Worm (Caenorhabditis elegans) whole organism, L1 larva: ENCODE measurements around the gene str-140.

ENCODE experiments used
- C16A3.4 ChIP-seq: fragments of 150-350 bp; optimal IDR thresholded peaks from 2 replicates; lab custom pipeline; 2014; ENCODE audit warnings: missing biosample characterization, missing genetic modification characterization
- ama-1 ChIP-seq: fragments of 150-350 bp; optimal IDR thresholded peaks from 2 replicates; lab custom pipeline; 2014
- blmp-1 ChIP-seq: fragments of 150-350 bp; optimal IDR thresholded peaks from 2 replicates; lab custom pipeline; 2014; ENCODE audit warnings: missing biosample characterization, missing genetic modification characterization
- ceh-63 ChIP-seq: fragments of 200-800 bp; sonication (Bioruptor generic); optimal IDR thresholded peaks from 2 replicates; lab custom pipeline; 2018; ENCODE audit warnings: mild to moderate bottlenecking, missing genetic modification characterization, missing compliant biosample characterization
- ceh-8 ChIP-seq: fragments of 200-800 bp; sonication (Bioruptor generic); optimal IDR thresholded peaks from 2 replicates; lab custom pipeline; 2018; ENCODE audit warnings: mild to moderate bottlenecking, missing genetic modification characterization, moderate library complexity, missing compliant biosample characterization
- ceh-82 ChIP-seq, 3 experiments: fragments of 150-350 bp in 1 of 3; sonication (generic microtip) in 2 of 3; optimal IDR thresholded peaks; 2 replicates each; lab custom pipeline; 2014 to 2017; ENCODE audit warnings: missing biosample characterization in 3 of 3, missing genetic modification characterization in 3 of 3
- ceh-88 ChIP-seq: fragments of 200-800 bp; sonication (Bioruptor generic); IDR thresholded peaks from 2 replicates; pipeline ENCODE4 v1.3.6; 2022; ENCODE audit warnings: missing genetic modification characterization, missing compliant biosample characterization
- ces-1 ChIP-seq: fragments of 150-350 bp; optimal IDR thresholded peaks from 2 replicates; lab custom pipeline; 2014; ENCODE audit warnings: missing biosample characterization, missing genetic modification reagents, missing genetic modification characterization
- dsc-1 ChIP-seq: sonication (generic microtip); optimal IDR thresholded peaks from 2 replicates; lab custom pipeline; 2016; ENCODE audit warnings: mild to moderate bottlenecking, missing genetic modification characterization, missing compliant biosample characterization
- egl-13 ChIP-seq: sonication (generic microtip); optimal IDR thresholded peaks from 2 replicates; lab custom pipeline; 2016; ENCODE audit warnings: missing genotype, missing genetic modification reagents, missing genetic modification characterization, missing compliant biosample characterization
- egl-27 ChIP-seq, 2 experiments: fragments of 150-350 bp in 1 of 2; sonication (generic microtip); optimal IDR thresholded peaks; 3 replicates each; lab custom pipeline; 2017 to 2018; ENCODE audit warnings: missing biosample characterization in 2 of 2, missing genetic modification characterization in 2 of 2, missing genetic modification reagents in 2 of 2
- elt-2 ChIP-seq: sonication (generic microtip); optimal IDR thresholded peaks from 2 replicates; lab custom pipeline; 2016; ENCODE audit warnings: missing genetic modification characterization, mild to moderate bottlenecking, inconsistent platforms, missing compliant biosample characterization, missing genetic modification reagents
- elt-3 ChIP-seq, 6 experiments: fragments of 150-350 bp in 1 of 6; sonication (generic microtip); optimal IDR thresholded peaks; 2 replicates each; lab custom pipeline; 2017 to 2018; ENCODE audit warnings: missing biosample characterization in 6 of 6, missing genetic modification characterization in 6 of 6, inconsistent platforms in 1 of 6
- fkh-10 ChIP-seq: sonication (generic microtip); optimal IDR thresholded peaks from 2 replicates; lab custom pipeline; 2017; ENCODE audit warnings: missing biosample characterization, missing genetic modification reagents, missing genetic modification characterization
- fkh-8 ChIP-seq: sonication (generic microtip); optimal IDR thresholded peaks from 2 replicates; lab custom pipeline; 2016; ENCODE audit warnings: mild to moderate bottlenecking, missing genetic modification characterization, missing compliant biosample characterization
- hlh-17 ChIP-seq: fragments of 200-800 bp; sonication (Bioruptor generic); optimal IDR thresholded peaks from 2 replicates; lab custom pipeline; 2018; ENCODE audit warnings: missing genetic modification characterization, mild to moderate bottlenecking, missing compliant biosample characterization, moderate library complexity, borderline replicate concordance
- irx-1 ChIP-seq: sonication (generic microtip); optimal IDR thresholded peaks from 2 replicates; lab custom pipeline; 2016; ENCODE audit warnings: missing genetic modification characterization, missing compliant biosample characterization
- isw-1 ChIP-seq: fragments of 200-800 bp; sonication (Bioruptor generic); IDR thresholded peaks from 2 replicates; pipeline ENCODE4 v1.3.6; 2022; ENCODE audit warnings: missing genetic modification characterization, missing compliant biosample characterization
- jun-1 ChIP-seq: fragments of 150-350 bp; optimal IDR thresholded peaks from 2 replicates; lab custom pipeline; 2014; ENCODE audit warnings: missing biosample characterization, missing genetic modification reagents, missing genetic modification characterization
- lin-13 ChIP-seq: fragments of 150-350 bp; optimal IDR thresholded peaks from 2 replicates; lab custom pipeline; 2014; ENCODE audit warnings: missing biosample characterization, missing genetic modification reagents, missing genetic modification characterization
- lin-35 ChIP-seq, 2 experiments: fragments of 150-350 bp; optimal IDR thresholded peaks; 2 replicates each; lab custom pipeline; 2014; ENCODE audit warnings: missing biosample characterization in 2 of 2, missing genetic modification characterization in 2 of 2, missing genetic modification reagents in 2 of 2
- lir-3 ChIP-seq: sonication (generic microtip); optimal IDR thresholded peaks from 2 replicates; lab custom pipeline; 2016; ENCODE audit warnings: mild to moderate bottlenecking, missing genetic modification characterization, moderate library complexity, missing compliant biosample characterization; ENCODE audit not compliant: poor library complexity
- lsy-2 ChIP-seq, 2 experiments: fragments of 150-350 bp; optimal IDR thresholded peaks; 2 replicates each; lab custom pipeline; 2014; ENCODE audit warnings: missing biosample characterization in 2 of 2, missing genetic modification characterization in 2 of 2
- mab-9 ChIP-seq: fragments of 200-800 bp; sonication (Bioruptor generic); IDR thresholded peaks from 2 replicates; pipeline ENCODE4 v1.3.6; 2022; ENCODE audit warnings: missing genetic modification reagents, missing genetic modification characterization, missing compliant biosample characterization
- mef-2 ChIP-seq: fragments of 150-350 bp; optimal IDR thresholded peaks from 2 replicates; lab custom pipeline; 2014; ENCODE audit warnings: missing biosample characterization, missing genetic modification characterization
- mep-1 ChIP-seq: fragments of 150-350 bp; optimal IDR thresholded peaks from 2 replicates; lab custom pipeline; 2014; ENCODE audit warnings: missing biosample characterization, missing genetic modification characterization
- nhr-12 ChIP-seq: sonication (generic microtip); optimal IDR thresholded peaks from 2 replicates; lab custom pipeline; 2017; ENCODE audit warnings: missing biosample characterization, missing genetic modification characterization
- nhr-20 ChIP-seq: sonication (generic microtip); optimal IDR thresholded peaks from 2 replicates; lab custom pipeline; 2016; ENCODE audit warnings: mild to moderate bottlenecking, missing genetic modification characterization, missing compliant biosample characterization
- nhr-237 ChIP-seq: fragments of 150-350 bp; optimal IDR thresholded peaks from 2 replicates; lab custom pipeline; 2014; ENCODE audit warnings: missing biosample characterization, missing genetic modification characterization
- nhr-28 ChIP-seq: fragments of 150-350 bp; optimal IDR thresholded peaks from 2 replicates; lab custom pipeline; 2014; ENCODE audit warnings: missing biosample characterization, missing genetic modification characterization
- nhr-47 ChIP-seq: sonication (generic microtip); optimal IDR thresholded peaks from 2 replicates; lab custom pipeline; 2016; ENCODE audit warnings: mild to moderate bottlenecking, missing genetic modification characterization, moderate library complexity, missing compliant biosample characterization
- nhr-71 ChIP-seq: sonication (generic microtip); optimal IDR thresholded peaks from 2 replicates; lab custom pipeline; 2016; ENCODE audit warnings: mild to moderate bottlenecking, missing genetic modification characterization, moderate library complexity, missing compliant biosample characterization
- nhr-76 ChIP-seq: sonication (generic microtip); optimal IDR thresholded peaks from 2 replicates; lab custom pipeline; 2017; ENCODE audit warnings: missing biosample characterization, missing genetic modification characterization
- nhr-77 ChIP-seq: fragments of 150-350 bp; optimal IDR thresholded peaks from 2 replicates; lab custom pipeline; 2014; ENCODE audit warnings: missing biosample characterization, missing genetic modification characterization
- nhr-84 ChIP-seq: sonication (generic microtip); optimal IDR thresholded peaks from 2 replicates; lab custom pipeline; 2017; ENCODE audit warnings: missing biosample characterization, missing genetic modification characterization
- nhr-90 ChIP-seq: sonication (generic microtip); optimal IDR thresholded peaks from 2 replicates; lab custom pipeline; 2016; ENCODE audit warnings: mild to moderate bottlenecking, missing genetic modification characterization, missing compliant biosample characterization; ENCODE audit not compliant: poor library complexity
- pax-3 ChIP-seq: fragments of 200-800 bp; sonication (Bioruptor generic); optimal IDR thresholded peaks from 2 replicates; lab custom pipeline; 2018; ENCODE audit warnings: mild to moderate bottlenecking, missing genetic modification characterization, moderate library complexity, missing compliant biosample characterization
- rnt-1 ChIP-seq: sonication (generic microtip); optimal IDR thresholded peaks from 2 replicates; lab custom pipeline; 2016; ENCODE audit warnings: mild to moderate bottlenecking, missing genetic modification characterization, moderate library complexity, missing compliant biosample characterization
- skn-1 ChIP-seq: fragments of 150-350 bp; optimal IDR thresholded peaks from 2 replicates; lab custom pipeline; 2014; ENCODE audit warnings: missing biosample characterization, missing genetic modification characterization
- snu-23 ChIP-seq: sonication (generic microtip); optimal IDR thresholded peaks from 2 replicates; lab custom pipeline; 2016; ENCODE audit warnings: missing genetic modification characterization, missing compliant biosample characterization
- sptf-1 ChIP-seq: fragments of 150-350 bp; optimal IDR thresholded peaks from 2 replicates; lab custom pipeline; 2014; ENCODE audit warnings: missing biosample characterization, missing genetic modification characterization
- sup-37 ChIP-seq: fragments of 200-800 bp; sonication (Bioruptor generic); optimal IDR thresholded peaks from 2 replicates; lab custom pipeline; 2018; ENCODE audit warnings: mild to moderate bottlenecking, missing genetic modification characterization, missing compliant biosample characterization
- swsn-7 ChIP-seq: sonication (generic microtip); optimal IDR thresholded peaks from 2 replicates; lab custom pipeline; 2016; ENCODE audit warnings: missing genetic modification characterization, missing compliant biosample characterization
- unc-130 ChIP-seq: fragments of 150-350 bp; optimal IDR thresholded peaks from 2 replicates; lab custom pipeline; 2017; ENCODE audit warnings: missing biosample characterization, missing genetic modification characterization, inconsistent platforms
- unc-30 ChIP-seq: sonication (generic microtip); optimal IDR thresholded peaks from 2 replicates; lab custom pipeline; 2017; ENCODE audit warnings: missing biosample characterization, missing genetic modification characterization
- unc-62 ChIP-seq: fragments of 150-350 bp; optimal IDR thresholded peaks from 2 replicates; lab custom pipeline; 2014; ENCODE audit warnings: missing biosample characterization, missing genetic modification reagents, missing genetic modification characterization
- unc-86 ChIP-seq: sonication (generic microtip); optimal IDR thresholded peaks from 2 replicates; lab custom pipeline; 2016; ENCODE audit warnings: missing genetic modification characterization, missing compliant biosample characterization
- vab-15 ChIP-seq: sonication (generic microtip); optimal IDR thresholded peaks from 2 replicates; lab custom pipeline; 2017; ENCODE audit warnings: missing genotype, mild to moderate bottlenecking, missing genetic modification characterization, missing compliant biosample characterization
- xbp-1 ChIP-seq: sonication (generic microtip); optimal IDR thresholded peaks from 2 replicates; lab custom pipeline; 2016; ENCODE audit warnings: missing genetic modification characterization, missing compliant biosample characterization
- zag-1 ChIP-seq: fragments of 150-350 bp; optimal IDR thresholded peaks from 2 replicates; lab custom pipeline; 2014; ENCODE audit warnings: missing biosample characterization, missing genetic modification characterization
- ztf-4 ChIP-seq: fragments of 150-350 bp; optimal IDR thresholded peaks from 2 replicates; lab custom pipeline; 2014; ENCODE audit warnings: missing biosample characterization, missing genetic modification characterization

str-140 gene

DNA sequence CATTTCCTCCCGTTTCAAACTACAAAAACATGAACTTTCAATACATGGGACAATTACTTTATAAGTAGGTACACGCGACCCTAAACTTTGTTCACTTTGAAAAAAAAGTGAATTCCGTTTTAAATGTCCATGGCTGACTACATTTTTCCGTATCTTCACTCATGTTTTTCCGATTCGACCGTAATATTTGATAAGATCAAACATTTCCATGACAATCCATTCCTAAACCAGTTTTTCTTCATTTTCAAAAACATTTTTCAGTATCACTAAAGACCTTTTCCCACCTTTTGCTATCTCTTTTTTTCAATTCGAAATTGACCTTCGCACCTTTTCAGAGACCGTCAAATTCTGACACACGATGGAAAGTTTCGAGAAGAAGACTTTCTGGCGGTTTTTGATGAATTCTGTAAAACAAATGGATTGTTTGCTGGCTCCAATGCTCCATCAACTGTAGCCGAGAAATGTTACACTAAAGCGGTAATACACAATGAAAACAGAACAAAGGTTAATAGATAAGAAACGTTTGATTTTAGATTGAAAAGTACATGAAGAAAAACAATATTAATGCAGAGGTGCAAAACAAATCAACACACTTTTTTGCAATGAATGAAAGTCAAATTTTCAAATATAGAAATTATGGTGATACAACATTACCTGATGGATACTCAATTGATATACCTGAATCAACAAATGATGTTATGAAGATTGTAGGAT lies 40.1 kb downstream of the str-140 start (continued):
- TF ChIP-seq swsn-7 (tag; lab: Kevin White, UChicago), result no peak
- no peak for TF ChIP-seq fkh-8 (tag; lab: Kevin White, UChicago)
- no peak for TF ChIP-seq ztf-4 (tag; lab: Kevin White, UChicago)
- no peak for TF ChIP-seq elt-2
- TF ChIP-seq irx-1 (tag; lab: Kevin White, UChicago), result no peak
- TF ChIP-seq ces-1 (GFP tag; lab: Kevin White, UChicago), result no peak
- no peak for TF ChIP-seq fkh-10 (GFP tag; lab: Kevin White, UChicago)
- TF ChIP-seq jun-1, result no peak
- no peak for TF ChIP-seq lir-3 (tag; lab: Kevin White, UChicago)
- TF ChIP-seq nhr-237, result no peak
- TF ChIP-seq egl-13, result no peak
- TF ChIP-seq xbp-1 (tag; lab: Kevin White, UChicago), result no peak
- no peak for TF ChIP-seq rnt-1
- TF ChIP-seq mep-1 (tag; lab: Kevin White, UChicago), result no peak
- no peak for TF ChIP-seq vab-15
- TF ChIP-seq ceh-8 (GFP tag; lab: Kevin White, UChicago), result no peak
- no peak for TF ChIP-seq nhr-28
- TF ChIP-seq egl-27 (tag; optimal IDR thresholded peaks at IDR 0.05; lab: Kevin White, UChicago), result no peak
- TF ChIP-seq nhr-84 (tag; lab: Kevin White, UChicago), result no peak
- peak in 1 of 2 experiments; percentile 53 for TF ChIP-seq lsy-2 (tag; optimal IDR thresholded peaks at IDR 0.05; lab: Kevin White, UChicago)
- no peak for TF ChIP-seq ceh-82 (tag; optimal IDR thresholded peaks at IDR 0.05; lab: Kevin White, UChicago)
- peak; percentile 56 for TF ChIP-seq nhr-20 (tag; lab: Kevin White, UChicago)
- TF ChIP-seq unc-86 (tag; lab: Kevin White, UChicago), result no peak
- TF ChIP-seq sup-37 (GFP tag; lab: Kevin White, UChicago), result no peak
- TF ChIP-seq elt-3 (tag; optimal IDR thresholded peaks at IDR 0.05; lab: Kevin White, UChicago), result peak in 5 of 6 experiments; percentile 9 to 82 (median 30)
- no peak for TF ChIP-seq nhr-76 (tag; lab: Kevin White, UChicago)
- TF ChIP-seq unc-130 (tag; lab: Kevin White, UChicago), result no peak
- TF ChIP-seq ceh-88 (GFP tag; lab: Robert Waterston, UW), result no peak
- TF ChIP-seq blmp-1 (tag; lab: Kevin White, UChicago), result peak; percentile 82
- no peak for TF ChIP-seq nhr-90 (tag; lab: Kevin White, UChicago)
- TF ChIP-seq ama-1 (lab: Kevin White, UChicago), result no peak
- no peak for TF ChIP-seq zag-1
- no peak for TF ChIP-seq ceh-63 (GFP tag; lab: Kevin White, UChicago)
- TF ChIP-seq lin-13 (GFP tag; lab: Kevin White, UChicago), result no peak
- TF ChIP-seq nhr-12 (tag; lab: Kevin White, UChicago), result no peak
- TF ChIP-seq mab-9, result no peak
- no peak for TF ChIP-seq skn-1
- no peak for TF ChIP-seq unc-62 (GFP tag; lab: Kevin White, UChicago)
- TF ChIP-seq pax-3 (tag; lab: Kevin White, UChicago), result no peak
- TF ChIP-seq lin-35 (GFP tag; optimal IDR thresholded peaks at IDR 0.05; lab: Kevin White, UChicago), result peak in 1 of 2 experiments; percentile 9
- peak; percentile 43 for TF ChIP-seq snu-23 (GFP tag; lab: Kevin White, UChicago)
- TF ChIP-seq unc-30, result no peak
- no peak for TF ChIP-seq mef-2 (tag; lab: Kevin White, UChicago)
- no peak for TF ChIP-seq hlh-17 (GFP tag; lab: Kevin White, UChicago)
- TF ChIP-seq nhr-71 (tag; lab: Kevin White, UChicago), result peak; percentile 21
- TF ChIP-seq isw-1 (GFP tag; lab: Robert Waterston, UW), result no peak
- TF ChIP-seq sptf-1 (tag; lab: Kevin White, UChicago), result no peak
- no peak for TF ChIP-seq nhr-77 (tag; lab: Kevin White, UChicago)
- TF ChIP-seq dsc-1, result no peak
- no peak for TF ChIP-seq nhr-47 (tag; lab: Kevin White, UChicago)
- no peak for TF ChIP-seq C16A3.4
- TF ChIP-seq, all 84 proteins: peak for 11
